Worm (Caenorhabditis elegans): ENCODE data around the gene K01A6.7.

The K01A6.7 gene

ce11 chrIV:11773692-11774225 is 35.4 kb upstream of the K01A6.7 start, which contains the start of gene lips-5:
lips-5 (minus strand) TSS chrIV:11773742.
- TF ChIP-seq elt-2 (tag; optimal IDR thresholded peaks at IDR 0.05) (peak; percentile 56), egl-27 (tag; optimal IDR thresholded peaks at IDR 0.05) (no peak)

- TF ChIP-seq snpc-4 (tag; optimal IDR thresholded peaks at IDR 0.05) (no peak), elt-2 (tag; optimal IDR thresholded peaks at IDR 0.05) (no peak), ceh-9 (tag; optimal IDR thresholded peaks at IDR 0.05) (no peak), mml-1 (tag; optimal IDR thresholded peaks at IDR 0.05) (no peak), nhr-28 (tag; optimal IDR thresholded peaks at IDR 0.05) (no peak), nhr-77 (tag; optimal IDR thresholded peaks at IDR 0.05) (no peak), egl-5 (tag; optimal IDR thresholded peaks at IDR 0.05) (no peak), pqm-1 (tag; optimal IDR thresholded peaks at IDR 0.05) (no peak), elt-3 (tag; optimal IDR thresholded peaks at IDR 0.05) (no peak), lsy-12 (tag; optimal IDR thresholded peaks at IDR 0.05) (no peak), nhr-237 (tag; optimal IDR thresholded peaks at IDR 0.05) (no peak)
Observed at ce11 chrIV:11772119-11772518, 33.8 kb upstream of the K01A6.7 start.

- TF ChIP-seq ceh-82 (tag; optimal IDR thresholded peaks at IDR 0.05) (no peak), hmg-11 (tag; optimal IDR thresholded peaks at IDR 0.05) (no peak), daf-12 (tag; optimal IDR thresholded peaks at IDR 0.05) (no peak), R02D3.7 (tag; optimal IDR thresholded peaks at IDR 0.05) (no peak), nhr-237 (tag; optimal IDR thresholded peaks at IDR 0.05) (no peak), egl-5 (tag; optimal IDR thresholded peaks at IDR 0.05) (no peak), skn-1 (tag; optimal IDR thresholded peaks at IDR 0.05) (no peak), lin-15B (tag; optimal IDR thresholded peaks at IDR 0.05) (no peak), unc-39 (tag; optimal IDR thresholded peaks at IDR 0.05) (no peak), sea-2 (GFP tag; optimal IDR thresholded peaks at IDR 0.05) (no peak), pqm-1 (tag; optimal IDR thresholded peaks at IDR 0.05) (peak; percentile 43), mdl-1 (tag; optimal IDR thresholded peaks at IDR 0.05) (no peak), ceh-16 (tag; optimal IDR thresholded peaks at IDR 0.05) (no peak), egl-27 (tag; optimal IDR thresholded peaks at IDR 0.05) (no peak), ztf-11 (tag; optimal IDR thresholded peaks at IDR 0.05) (no peak), nhr-76 (tag; optimal IDR thresholded peaks at IDR 0.05) (no peak), eor-1 (tag; optimal IDR thresholded peaks at IDR 0.05) (no peak), lin-39 (tag; optimal IDR thresholded peaks at IDR 0.05) (no peak), elt-2 (tag; optimal IDR thresholded peaks at IDR 0.05) (peak; percentile 91), pha-4 (tag; optimal IDR thresholded peaks at IDR 0.05) (peak; percentile 7), tbx-2 (tag; optimal IDR thresholded peaks at IDR 0.05) (no peak)
Observed at ce11 chrIV:11771064-11771463, 32.7 kb upstream of the K01A6.7 start.

- peak; percentile 38 for TF ChIP-seq pqm-1 (tag; optimal IDR thresholded peaks at IDR 0.05)
- TF ChIP-seq ceh-82 (tag; optimal IDR thresholded peaks at IDR 0.05), result no peak
- peak; percentile 63 for TF ChIP-seq elt-2 (tag; optimal IDR thresholded peaks at IDR 0.05)
- TF ChIP-seq unc-62 (GFP tag; optimal IDR thresholded peaks at IDR 0.05), result no peak
Observed at ce11 chrIV:11769769-11770168, 31.4 kb upstream of the K01A6.7 start.

- peak; percentile 71 for TF ChIP-seq fkh-10 (GFP tag; optimal IDR thresholded peaks at IDR 0.05)
- TF ChIP-seq nhr-43 (tag; optimal IDR thresholded peaks at IDR 0.05; ENCODE audit: poor library complexity, severe bottlenecking), result no peak
- TF ChIP-seq ztf-4 (tag; optimal IDR thresholded peaks at IDR 0.05), result no peak
- TF ChIP-seq elt-1 (tag; optimal IDR thresholded peaks at IDR 0.05), result no peak
- no peak for TF ChIP-seq ZK546.5 (tag; optimal IDR thresholded peaks at IDR 0.05)
- TF ChIP-seq skn-1 (tag; optimal IDR thresholded peaks at IDR 0.05), result peak; percentile 38
- TF ChIP-seq pqm-1 (tag; optimal IDR thresholded peaks at IDR 0.05), result no peak
- TF ChIP-seq nhr-23 (tag; optimal IDR thresholded peaks at IDR 0.05), result no peak
- no peak for TF ChIP-seq pha-4 (tag; optimal IDR thresholded peaks at IDR 0.05)
- TF ChIP-seq nhr-77 (tag; optimal IDR thresholded peaks at IDR 0.05), result no peak
- peak; percentile 82 for TF ChIP-seq ceh-28 (tag; optimal IDR thresholded peaks at IDR 0.05)
- no peak for TF ChIP-seq elt-2 (tag; optimal IDR thresholded peaks at IDR 0.05)
- no peak for TF ChIP-seq fkh-2 (tag; optimal IDR thresholded peaks at IDR 0.05)
- TF ChIP-seq mdl-1 (tag; optimal IDR thresholded peaks at IDR 0.05), result no peak
- no peak for TF ChIP-seq nhr-76 (tag; optimal IDR thresholded peaks at IDR 0.05)
- no peak for TF ChIP-seq zag-1 (tag; optimal IDR thresholded peaks at IDR 0.05)
- no peak for TF ChIP-seq ceh-82 (tag; optimal IDR thresholded peaks at IDR 0.05)
- TF ChIP-seq nfya-1 (tag; optimal IDR thresholded peaks at IDR 0.05; ENCODE audit: insufficient read depth), result peak; percentile 57
- no peak for TF ChIP-seq unc-62 (GFP tag; optimal IDR thresholded peaks at IDR 0.05)
- no peak for TF ChIP-seq tbx-2 (tag; optimal IDR thresholded peaks at IDR 0.05)
- TF ChIP-seq nhr-28 (tag; optimal IDR thresholded peaks at IDR 0.05), result no peak
- TF ChIP-seq lin-39 (tag; optimal IDR thresholded peaks at IDR 0.05), result peak; percentile 57
- TF ChIP-seq elt-3 (tag; optimal IDR thresholded peaks at IDR 0.05), result no peak
- TF ChIP-seq fos-1 (tag; optimal IDR thresholded peaks at IDR 0.05), result no peak
- TF ChIP-seq egl-5 (tag; optimal IDR thresholded peaks at IDR 0.05), result peak; percentile 57
- TF ChIP-seq jun-1 (tag; optimal IDR thresholded peaks at IDR 0.05), result no peak
- no peak for TF ChIP-seq ztf-11 (tag; optimal IDR thresholded peaks at IDR 0.05)
- TF ChIP-seq snpc-4 (tag; optimal IDR thresholded peaks at IDR 0.05), result peak; percentile 18
- no peak for TF ChIP-seq ama-1 (optimal IDR thresholded peaks at IDR 0.05)
- peak; percentile 49 for TF ChIP-seq sea-2 (GFP tag; optimal IDR thresholded peaks at IDR 0.05)
- peak; percentile 40 for TF ChIP-seq lin-15B (tag; optimal IDR thresholded peaks at IDR 0.05)
- TF ChIP-seq ceh-9 (tag; optimal IDR thresholded peaks at IDR 0.05), result no peak
- no peak for TF ChIP-seq eor-1 (tag; optimal IDR thresholded peaks at IDR 0.05)
- no peak for TF ChIP-seq R02D3.7 (tag; optimal IDR thresholded peaks at IDR 0.05)
Observed at ce11 chrIV:11765507-11765906, 27.1 kb upstream of the K01A6.7 start.

Measured in whole organism, L3 larva.